Worm (Caenorhabditis elegans): ENCODE results near the gene mtrr-1.

DNA sequence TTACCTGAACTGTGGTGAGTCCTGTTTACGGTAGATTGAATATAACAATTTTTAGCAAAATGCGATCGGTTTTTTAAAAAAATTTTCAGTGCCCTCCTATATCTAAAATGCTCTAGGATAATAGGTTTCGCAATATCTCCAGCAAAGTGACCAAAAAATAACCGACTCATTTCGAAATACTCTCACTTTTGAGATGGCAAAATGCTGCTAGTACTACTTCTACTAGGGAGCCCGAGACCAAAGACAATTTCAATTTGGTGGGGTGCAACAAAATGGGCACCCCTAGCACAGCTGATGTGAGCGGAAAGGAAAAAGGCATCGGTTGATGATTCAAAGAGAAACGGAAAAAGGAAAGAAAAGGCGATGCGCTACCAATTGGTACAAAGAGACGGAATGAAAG lies 17.8 kb downstream of the mtrr-1 start:
- no peak for TF ChIP-seq him-1 (tag; optimal IDR thresholded peaks at IDR 0.05)
- TF ChIP-seq dao-5 (tag; optimal IDR thresholded peaks at IDR 0.05) = no peak
- TF ChIP-seq W03F9.2 (tag; optimal IDR thresholded peaks at IDR 0.05) = no peak

Measured in whole organism, L4/young adult.